Fruit fly (Drosophila melanogaster) whole organism, embryonic: ENCODE measurements around the gene Oatp30B.
A peak's percentile ranks its signal among the peaks of the same experiment; 100 is the strongest.

Experiments used
- ATbp ChIP-seq: fragments of 200-800 bp; sonication (Bioruptor generic); optimal IDR thresholded peaks from 2 replicates; lab custom pipeline; 2017; ENCODE audit warnings: missing biosample characterization, mild to moderate bottlenecking, missing genetic modification characterization, missing genetic modification reagents
- CG10147 ChIP-seq: fragments of 200-800 bp; sonication (Bioruptor generic); optimal IDR thresholded peaks from 2 replicates; lab custom pipeline; 2019; ENCODE audit warnings: missing biosample characterization, mild to moderate bottlenecking, missing genetic modification characterization, moderate library complexity
- CG10321 ChIP-seq: fragments of 200-800 bp; sonication (Bioruptor generic); IDR thresholded peaks from 2 replicates; pipeline ENCODE4 v1.3.6; 2022; ENCODE audit warnings: missing biosample characterization, missing genetic modification characterization
- CG10431 ChIP-seq: fragments of 200-800 bp; sonication (Bioruptor generic); optimal IDR thresholded peaks from 3 replicates; lab custom pipeline; 2018; ENCODE audit warnings: missing biosample characterization, mild to moderate bottlenecking, missing genetic modification characterization
- CG10654 ChIP-seq: fragments of 200-800 bp; sonication (Bioruptor generic); optimal IDR thresholded peaks from 2 replicates; lab custom pipeline; 2016; ENCODE audit warnings: missing biosample characterization, missing genetic modification characterization
- CG12155 ChIP-seq: fragments of 200-800 bp; sonication (Bioruptor generic); optimal IDR thresholded peaks from 3 replicates; lab custom pipeline; 2016; ENCODE audit warnings: missing biosample characterization, missing genetic modification characterization
- CG15479 ChIP-seq: fragments of 200-800 bp; sonication (Bioruptor generic); optimal IDR thresholded peaks from 3 replicates; lab custom pipeline; 2019; ENCODE audit warnings: missing biosample characterization, mild to moderate bottlenecking, missing genetic modification characterization, moderate library complexity
- CG17802 ChIP-seq: fragments of 200-800 bp; sonication (Bioruptor generic); optimal IDR thresholded peaks from 2 replicates; lab custom pipeline; 2018; ENCODE audit warnings: missing biosample characterization, mild to moderate bottlenecking, missing genetic modification characterization, moderate library complexity
- CG2116 ChIP-seq: fragments of 200-800 bp; sonication (Bioruptor generic); optimal IDR thresholded peaks from 3 replicates; lab custom pipeline; 2018; ENCODE audit warnings: missing biosample characterization, mild to moderate bottlenecking, missing genetic modification characterization
- CG3726 ChIP-seq: fragments of 200-800 bp; sonication (Bioruptor generic); IDR thresholded peaks from 3 replicates; pipeline ENCODE4, ENCODE4 v1.3.6; 2022; ENCODE audit warnings: missing biosample characterization, missing genetic modification characterization
- CG5953 ChIP-seq: fragments of 200-800 bp; sonication (Bioruptor generic); IDR thresholded peaks from 2 replicates; pipeline ENCODE4 v1.3.6; 2022; ENCODE audit warnings: missing biosample characterization, missing genetic modification characterization
- CG6854 ChIP-seq: fragments of 200-800 bp; sonication (Bioruptor generic); optimal IDR thresholded peaks from 3 replicates; lab custom pipeline; 2017; ENCODE audit warnings: missing biosample characterization, mild to moderate bottlenecking, missing genetic modification characterization
- CG7786 ChIP-seq: fragments of 200-800 bp; sonication (Bioruptor generic); optimal IDR thresholded peaks from 2 replicates; lab custom pipeline; 2016; ENCODE audit warnings: missing biosample characterization, missing genetic modification characterization
- D19B ChIP-seq: fragments of 200-800 bp; sonication (Bioruptor generic); optimal IDR thresholded peaks from 2 replicates; lab custom pipeline; 2017; ENCODE audit warnings: missing biosample characterization, mild to moderate bottlenecking, missing genetic modification characterization
- Dfd ChIP-seq, 2 experiments: fragments of >200 bp; optimal IDR thresholded peaks; 2 replicates each; lab custom pipeline; 2017; ENCODE audit warnings: missing biosample characterization in 2 of 2, missing genetic modification characterization in 2 of 2
- Dp ChIP-seq: fragments of 200-800 bp; sonication (Bioruptor generic); optimal IDR thresholded peaks from 2 replicates; lab custom pipeline; 2018; ENCODE audit warnings: missing biosample characterization, mild to moderate bottlenecking, missing genetic modification characterization, moderate library complexity
- Gug ChIP-seq: fragments of 200-800 bp; sonication (Bioruptor generic); IDR thresholded peaks from 4 replicates; pipeline ENCODE4 v1.3.6; 2022; ENCODE audit warnings: missing biosample characterization, missing genetic modification characterization
- Hr51 ChIP-seq, 2 experiments: fragments of 200-800 bp; sonication (Bioruptor generic); optimal IDR thresholded peaks; 2 replicates in 1 of 2; 3 replicates in 1 of 2; lab custom pipeline; 2016 to 2018; ENCODE audit warnings: missing biosample characterization in 2 of 2, missing genetic modification characterization in 2 of 2, mild to moderate bottlenecking in 1 of 2, moderate library complexity in 1 of 2
- Lim3 ChIP-seq: fragments of 200-800 bp; sonication (Bioruptor generic); IDR thresholded peaks from 2 replicates; pipeline ENCODE4 v1.3.6; 2022; ENCODE audit warnings: missing biosample characterization, missing genetic modification characterization
- NK7.1 ChIP-seq: fragments of 200-800 bp; sonication (Bioruptor generic); optimal IDR thresholded peaks from 3 replicates; lab custom pipeline; 2016; ENCODE audit warnings: missing biosample characterization, missing genetic modification characterization
- Opbp ChIP-seq: fragments of 200-800 bp; sonication (Bioruptor generic); IDR thresholded peaks from 3 replicates; pipeline ENCODE4 v1.3.6; 2022; ENCODE audit warnings: missing biosample characterization, missing genetic modification characterization; ENCODE audit not compliant: partially characterized antibody
- Poxn ChIP-seq: fragments of 200-800 bp; sonication (Bioruptor generic); IDR thresholded peaks from 2 replicates; pipeline ENCODE4 v1.3.6; 2022; ENCODE audit warnings: missing biosample characterization, missing genetic modification characterization
- Ssrp ChIP-seq: fragments of 200-800 bp; sonication (Bioruptor generic); optimal IDR thresholded peaks from 2 replicates; lab custom pipeline; 2018; ENCODE audit warnings: missing biosample characterization, mild to moderate bottlenecking, missing genetic modification characterization, moderate library complexity
- Usf ChIP-seq: fragments of 200-800 bp; sonication (Bioruptor generic); optimal IDR thresholded peaks from 2 replicates; lab custom pipeline; 2017; ENCODE audit warnings: missing genotype, missing biosample characterization, missing genetic modification characterization
- aop ChIP-seq: fragments of 200-800 bp; sonication (Bioruptor generic); IDR thresholded peaks from 2 replicates; pipeline ENCODE4 v1.3.6; 2022; ENCODE audit warnings: missing biosample characterization, missing genetic modification characterization
- ara ChIP-seq: fragments of 200-800 bp; sonication (Bioruptor generic); IDR thresholded peaks from 2 replicates; pipeline ENCODE4 v1.3.6; 2022; ENCODE audit warnings: missing biosample characterization, missing genetic modification characterization
- bcd ChIP-seq: fragments of 200-800 bp; sonication (Bioruptor generic); optimal IDR thresholded peaks from 2 replicates; lab custom pipeline; 2017; ENCODE audit warnings: missing biosample characterization, mild to moderate bottlenecking, missing genetic modification characterization
- cato ChIP-seq: fragments of 200-800 bp; sonication (Bioruptor generic); optimal IDR thresholded peaks from 2 replicates; lab custom pipeline; 2016; ENCODE audit warnings: missing biosample characterization, missing genetic modification characterization, borderline replicate concordance
- ci ChIP-seq: fragments of 200-800 bp; sonication (Bioruptor generic); IDR thresholded peaks from 3 replicates; pipeline ENCODE4 v1.3.6; 2022; ENCODE audit warnings: missing biosample characterization, missing genetic modification characterization
- croc ChIP-seq: fragments of 200-800 bp; sonication (Bioruptor generic); conservative IDR thresholded peaks from 3 replicates; pipeline ENCODE4 v1.3.6; 2022; ENCODE audit warnings: missing biosample characterization, missing genetic modification characterization
- dimm ChIP-seq: fragments of 200-800 bp; sonication (Bioruptor generic); IDR thresholded peaks from 2 replicates; pipeline ENCODE4 v1.3.6; 2022; ENCODE audit warnings: missing biosample characterization, missing genetic modification characterization
- gcm ChIP-seq: fragments of 200-800 bp; sonication (Bioruptor generic); optimal IDR thresholded peaks from 2 replicates; lab custom pipeline; 2019; ENCODE audit warnings: missing biosample characterization, mild to moderate bottlenecking, missing genetic modification characterization, moderate library complexity
- gsb ChIP-seq: fragments of 200-800 bp; sonication (Bioruptor generic); IDR thresholded peaks from 2 replicates; pipeline ENCODE4 v1.3.6; 2022; ENCODE audit warnings: missing biosample characterization, missing genetic modification characterization
- hkb ChIP-seq, 2 experiments: fragments of 200-800 bp in 1 of 2; fragments of >200 bp in 1 of 2; sonication (Bioruptor generic) in 1 of 2; IDR thresholded peaks in 1 of 2; optimal IDR thresholded peaks in 1 of 2; 2 replicates each; pipeline versions ENCODE4 v1.3.6 to Lab custom; 2017 to 2022; ENCODE audit warnings: missing biosample characterization in 1 of 2, missing genetic modification characterization in 1 of 2
- kah ChIP-seq: fragments of 200-800 bp; sonication (Bioruptor generic); optimal IDR thresholded peaks from 2 replicates; lab custom pipeline; 2018; ENCODE audit warnings: missing biosample characterization, mild to moderate bottlenecking, missing genetic modification characterization
- klu ChIP-seq: fragments of 200-800 bp; sonication (Bioruptor generic); IDR thresholded peaks from 2 replicates; pipeline ENCODE4 v1.3.6; 2022; ENCODE audit warnings: missing biosample characterization, missing genetic modification characterization
- lmd ChIP-seq: fragments of 200-800 bp; sonication (Bioruptor generic); IDR thresholded peaks from 2 replicates; pipeline ENCODE4 v1.3.6; 2022; ENCODE audit warnings: missing biosample characterization, missing genetic modification characterization
- lola ChIP-seq, 3 experiments: fragments of >200 bp in 2 of 3; fragments of 200-800 bp in 1 of 3; sonication (Bioruptor generic) in 1 of 3; optimal IDR thresholded peaks; 2 replicates each; lab custom pipeline; 2017 to 2019; ENCODE audit warnings: missing biosample characterization in 3 of 3, missing genetic modification characterization in 3 of 3, mild to moderate bottlenecking in 1 of 3, moderate library complexity in 1 of 3
- nerfin-1 ChIP-seq: fragments of 200-800 bp; sonication (Bioruptor generic); optimal IDR thresholded peaks from 3 replicates; lab custom pipeline; 2019; ENCODE audit warnings: missing biosample characterization, mild to moderate bottlenecking, missing genetic modification characterization, moderate library complexity
- odd ChIP-seq: fragments of 200-800 bp; sonication (Bioruptor generic); optimal IDR thresholded peaks from 2 replicates; lab custom pipeline; 2017; ENCODE audit warnings: missing biosample characterization, mild to moderate bottlenecking, missing genetic modification characterization
- pb ChIP-seq: fragments of 200-800 bp; sonication (Bioruptor generic); optimal IDR thresholded peaks from 3 replicates; lab custom pipeline; 2016; ENCODE audit warnings: missing biosample characterization, missing genetic modification characterization
- pfk ChIP-seq: fragments of 200-800 bp; sonication (Bioruptor generic); optimal IDR thresholded peaks from 2 replicates; lab custom pipeline; 2018; ENCODE audit warnings: missing biosample characterization, mild to moderate bottlenecking, missing genetic modification characterization, moderate library complexity
- sens ChIP-seq: fragments of 200-800 bp; sonication (Bioruptor generic); peaks from one replicate; lab custom pipeline; 2016; ENCODE audit warnings: missing biosample characterization, missing genetic modification characterization
- sima ChIP-seq: fragments of 200-800 bp; sonication (Bioruptor generic); optimal IDR thresholded peaks from 2 replicates; lab custom pipeline; 2016; ENCODE audit warnings: missing biosample characterization, missing genetic modification characterization
- sisA ChIP-seq: fragments of 200-800 bp; sonication (Bioruptor generic); IDR thresholded peaks from 2 replicates; pipeline ENCODE4 v1.3.6; 2022; ENCODE audit warnings: missing biosample characterization, missing genetic modification characterization
- toy ChIP-seq: fragments of 200-800 bp; sonication (Bioruptor generic); IDR thresholded peaks from 2 replicates; pipeline ENCODE4 v1.3.6; 2022; ENCODE audit warnings: missing biosample characterization, missing genetic modification characterization
- twi ChIP-seq: fragments of 200-800 bp; optimal IDR thresholded peaks from 2 replicates; lab custom pipeline; 2019; ENCODE audit warnings: missing biosample characterization, mild to moderate bottlenecking, missing genetic modification characterization, moderate library complexity
- wek ChIP-seq: fragments of 200-800 bp; sonication (Bioruptor generic); optimal IDR thresholded peaks from 3 replicates; lab custom pipeline; 2018; ENCODE audit warnings: missing biosample characterization, mild to moderate bottlenecking, missing genetic modification characterization, moderate library complexity
- zf30C ChIP-seq: fragments of 200-800 bp; sonication (Bioruptor generic); optimal IDR thresholded peaks from 3 replicates; lab custom pipeline; 2018; ENCODE audit warnings: missing biosample characterization, mild to moderate bottlenecking, missing genetic modification characterization

Oatp30B gene

DNA sequence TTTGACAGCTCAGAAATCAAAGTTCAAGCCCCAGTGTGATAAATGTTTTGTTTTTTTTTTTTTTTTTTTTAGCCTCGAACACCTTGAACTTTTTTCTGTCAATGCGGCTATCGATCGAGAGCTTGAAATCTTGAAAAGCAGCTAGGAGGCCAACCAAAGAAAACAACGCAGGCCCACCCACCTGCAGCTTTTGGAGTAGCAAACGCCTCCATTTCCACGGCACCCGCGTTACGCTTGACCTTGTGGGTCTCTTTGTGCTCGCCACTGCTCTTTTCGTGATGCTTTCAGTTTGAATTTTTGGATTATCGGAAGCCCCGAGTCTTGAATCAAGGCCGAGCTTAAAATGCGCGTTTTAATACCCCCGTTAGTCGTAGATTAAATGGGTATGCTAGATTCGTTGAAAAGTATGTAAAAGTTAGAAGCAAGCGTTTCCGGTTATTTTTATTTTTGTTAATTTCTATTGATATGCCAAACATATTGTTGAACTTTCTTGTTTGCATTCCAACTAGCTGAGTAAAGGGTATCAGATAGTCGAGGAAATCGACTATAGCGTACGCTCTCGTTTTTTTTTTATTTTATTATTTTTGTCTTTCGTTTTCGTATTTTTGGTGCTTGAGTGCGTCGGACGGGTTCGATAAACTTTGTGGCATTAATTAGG lies 18.1 kb upstream of the Oatp30B start (continued):
- TF ChIP-seq hkb (optimal IDR thresholded peaks at IDR 0.05; lab: Kevin White, UChicago), result no peak
- peak; percentile 92 for TF ChIP-seq hkb (GFP tag; IDR thresholded peaks at IDR 0.05; lab: Robert Waterston, UW)
- peak; percentile 72 for TF ChIP-seq dimm
- 0 out of 2 replicates have a peak, but pooled peaks have one; percentile 27 for TF ChIP-seq toy (GFP tag; lab: Robert Waterston, UW)
- TF ChIP-seq nerfin-1 (tag; lab: Kevin White, UChicago), result no peak
- TF ChIP-seq ATbp (GFP tag; lab: Kevin White, UChicago), result peak; percentile 75
- peak; percentile 72 for TF ChIP-seq ara (GFP tag; lab: Robert Waterston, UW)
- no peak for TF ChIP-seq Poxn
- TF ChIP-seq aop (GFP tag; lab: Robert Waterston, UW), result peak; percentile 39; the same call in 1 of the 2 replicates
- TF ChIP-seq zf30C (GFP tag; lab: Kevin White, UChicago), result no peak
- TF ChIP-seq Usf, result peak; percentile 24
- TF ChIP-seq sens (GFP tag; lab: Kevin White, UChicago), result peak; percentile 94
- TF ChIP-seq CG10654 (GFP tag; lab: Kevin White, UChicago), result no peak
- peak; percentile 24 to 84 for TF ChIP-seq Hr51 (GFP tag; optimal IDR thresholded peaks at IDR 0.05; lab: Kevin White, UChicago)
- no peak for TF ChIP-seq pb
- peak; percentile 23 for TF ChIP-seq cato (GFP tag; lab: Kevin White, UChicago)
- peak; percentile 82 for TF ChIP-seq D19B (GFP tag; lab: Kevin White, UChicago)
- TF ChIP-seq CG10431 (GFP tag; lab: Kevin White, UChicago), result no peak
- no peak for TF ChIP-seq lola (GFP tag; optimal IDR thresholded peaks at IDR 0.05; lab: Kevin White, UChicago)
- peak; percentile 80 for TF ChIP-seq lmd (GFP tag; lab: Robert Waterston, UW)
- TF ChIP-seq Gug (GFP tag; lab: Robert Waterston, UW), result 0 out of 4 replicates have a peak, but pooled peaks have one; percentile 17
- no peak for TF ChIP-seq Lim3 (GFP tag; lab: Robert Waterston, UW)
- peak; percentile 79 for TF ChIP-seq sisA (GFP tag; lab: Robert Waterston, UW)
- TF ChIP-seq odd, result peak; percentile 68
- no peak for TF ChIP-seq CG17802 (tag; lab: Kevin White, UChicago)
- no peak for TF ChIP-seq NK7.1 (GFP tag; lab: Kevin White, UChicago)
- TF ChIP-seq CG6854 (GFP tag; lab: Kevin White, UChicago), result peak; percentile 5
- TF ChIP-seq bcd, result peak; percentile 31
- no peak for TF ChIP-seq CG15479 (GFP tag; lab: Kevin White, UChicago)
- TF ChIP-seq Dfd (GFP tag; optimal IDR thresholded peaks at IDR 0.05; lab: Kevin White, UChicago), result no peak
- TF ChIP-seq Dp, result no peak
- TF ChIP-seq CG10147, result no peak
- peak; percentile 76; the same call in 1 of the 3 replicates for TF ChIP-seq CG3726 (GFP tag; lab: Robert Waterston, UW)
- TF ChIP-seq CG10321 (GFP tag; lab: Robert Waterston, UW), result no peak; the same call in 1 of the 2 replicates
- peak; percentile 10 for TF ChIP-seq CG2116 (GFP tag; lab: Kevin White, UChicago)
- no peak for TF ChIP-seq Opbp
- TF ChIP-seq gcm (GFP tag; lab: Kevin White, UChicago), result peak; percentile 70
- TF ChIP-seq CG5953 (GFP tag; lab: Robert Waterston, UW), result peak; percentile 68
- peak; percentile 49; the same call in 2 of the 3 replicates for TF ChIP-seq croc
- TF ChIP-seq wek (GFP tag; lab: Kevin White, UChicago), result no peak
- peak; percentile 48 for TF ChIP-seq klu
- peak; percentile 50 for TF ChIP-seq CG12155 (GFP tag; lab: Kevin White, UChicago)
- no peak for TF ChIP-seq sima (GFP tag; lab: Kevin White, UChicago)
- peak; percentile 58 for TF ChIP-seq Ssrp (tag; lab: Kevin White, UChicago)
- no peak for TF ChIP-seq pfk (GFP tag; lab: Kevin White, UChicago)
- no peak for TF ChIP-seq kah (GFP tag; lab: Kevin White, UChicago)
- TF ChIP-seq CG7786 (GFP tag; lab: Kevin White, UChicago), result no peak
- TF ChIP-seq twi (tag; lab: Kevin White, UChicago), result no peak
- peak; percentile 94 for TF ChIP-seq ci (GFP tag; lab: Robert Waterston, UW)
- TF ChIP-seq gsb (GFP tag; lab: Robert Waterston, UW), result peak; percentile 41; the same call in 1 of the 2 replicates
